Worm (Caenorhabditis elegans): ENCODE results near the gene T13H5.1.

DNA sequence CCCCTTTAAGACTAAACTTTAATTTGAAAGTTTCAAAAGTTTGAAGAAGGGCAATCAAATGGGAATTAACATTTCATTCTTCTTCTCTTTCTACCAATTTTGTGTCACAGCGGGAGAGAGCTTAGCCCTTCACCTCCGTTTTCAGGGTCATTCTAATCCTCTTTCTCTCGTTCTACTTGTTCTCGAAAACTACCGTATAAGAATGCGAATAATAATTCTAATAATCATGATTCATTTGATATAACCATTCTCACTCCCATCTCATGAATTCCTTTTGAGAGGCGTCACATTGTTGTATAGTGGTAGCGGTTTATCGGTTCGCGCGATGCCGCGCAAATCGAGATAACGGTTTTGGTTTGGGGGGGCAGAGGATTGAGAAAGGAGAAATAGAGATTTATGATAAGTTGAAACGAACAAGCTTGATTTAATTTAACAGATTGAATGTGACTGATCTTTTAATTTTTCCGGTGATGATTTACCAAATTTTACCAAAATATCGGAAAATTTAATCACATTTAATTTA, 20.4 kb upstream of the T13H5.1 start:
- no peak for TF ChIP-seq hlh-8 (tag; optimal IDR thresholded peaks at IDR 0.05)
- TF ChIP-seq dmd-4 (tag; optimal IDR thresholded peaks at IDR 0.05; ENCODE audit: borderline replicate concordance): no peak
- no peak for TF ChIP-seq pha-4 (tag; optimal IDR thresholded peaks at IDR 0.05)
- TF ChIP-seq hlh-6 (tag; optimal IDR thresholded peaks at IDR 0.05): no peak
- no peak for TF ChIP-seq nfya-1 (tag; optimal IDR thresholded peaks at IDR 0.05)
- TF ChIP-seq sox-2 (GFP tag; IDR thresholded peaks at IDR 0.05): no peak
- no peak for TF ChIP-seq zip-5 (tag; optimal IDR thresholded peaks at IDR 0.05)
- TF ChIP-seq T23F11.4 (GFP tag; optimal IDR thresholded peaks at IDR 0.05): no peak

All from whole organism, late embryonic.